Fruit fly (Drosophila melanogaster): ENCODE data around the gene Dip-C.

dm6 chr3R:12376828-12377227, 36.7 kb downstream of the Dip-C start, which contains the start of gene GstD6:
- no peak for TF ChIP-seq CG15073 (GFP tag; optimal IDR thresholded peaks at IDR 0.05)
- TF ChIP-seq Dll (GFP tag; IDR thresholded peaks at IDR 0.05; ENCODE audit: partially characterized antibody): no peak
- no peak for TF ChIP-seq CG6689 (GFP tag; IDR thresholded peaks at IDR 0.05)
- TF ChIP-seq CG10321 (GFP tag; IDR thresholded peaks at IDR 0.05): no peak
- no peak for TF ChIP-seq CG13424 (tag; optimal IDR thresholded peaks at IDR 0.05)
- TF ChIP-seq Med (GFP tag): no peak
- TF ChIP-seq CG4820 (GFP tag; optimal IDR thresholded peaks at IDR 0.05): no peak
- no peak for TF ChIP-seq Sin3A (optimal IDR thresholded peaks at IDR 0.05)
- TF ChIP-seq CG15696 (tag; optimal IDR thresholded peaks at IDR 0.05): no peak
- no peak for TF ChIP-seq Dp (GFP tag; optimal IDR thresholded peaks at IDR 0.05)
